Worm (Caenorhabditis elegans) whole organism, midembryonic: ENCODE data around the gene Y67D8C.9.

Source experiments
- T22C8.4 ChIP-seq: fragments of 200-800 bp; sonication (Bioruptor generic); IDR thresholded peaks from 2 replicates; pipeline ENCODE4 v1.3.6; 2022; ENCODE audit warnings: missing genetic modification characterization, missing compliant biosample characterization
- cog-1 ChIP-seq: sonication (generic microtip); optimal IDR thresholded peaks from 2 replicates; lab custom pipeline; 2016; ENCODE audit warnings: missing genetic modification characterization, missing compliant biosample characterization
- flt-1 ChIP-seq: fragments of 200-800 bp; sonication (Bioruptor generic); IDR thresholded peaks from 2 replicates; pipeline ENCODE4 v1.3.6; 2022; ENCODE audit warnings: missing genetic modification characterization, missing compliant biosample characterization
- klf-2 ChIP-seq: fragments of 200-800 bp; sonication (Bioruptor generic); conservative IDR thresholded peaks from 2 replicates; pipeline ENCODE4 v1.3.6; 2022; ENCODE audit warnings: missing genetic modification reagents, missing genetic modification characterization, missing compliant biosample characterization
- med-1 ChIP-seq: sonication (generic microtip); optimal IDR thresholded peaks from 2 replicates; lab custom pipeline; 2017; ENCODE audit warnings: missing genetic modification characterization, mild to moderate bottlenecking, missing compliant biosample characterization, antibody characterized with exemption, missing genetic modification reagents; ENCODE audit not compliant: insufficient read depth
- ref-1 ChIP-seq: fragments of 200-800 bp; sonication (Bioruptor generic); conservative IDR thresholded peaks from 2 replicates; pipeline ENCODE4 v1.3.6; 2022; ENCODE audit warnings: missing genetic modification reagents, missing genetic modification characterization, missing compliant biosample characterization
- tab-1 ChIP-seq: fragments of 200-800 bp; sonication (Bioruptor generic); IDR thresholded peaks from 2 replicates; pipeline ENCODE4 v1.3.6; 2022; ENCODE audit warnings: missing genetic modification characterization, missing compliant biosample characterization
- ztf-23 ChIP-seq: fragments of 200-800 bp; sonication (Bioruptor generic); IDR thresholded peaks from 2 replicates; pipeline ENCODE4 v1.3.6; 2022; ENCODE audit warnings: missing genetic modification reagents, missing genetic modification characterization, missing compliant biosample characterization
- ztf-29 ChIP-seq: fragments of 200-800 bp; sonication (Bioruptor generic); IDR thresholded peaks from 2 replicates; pipeline ENCODE4 v1.3.6; 2022; ENCODE audit warnings: missing genetic modification reagents, missing genetic modification characterization, missing compliant biosample characterization

ce11 chrIV:3091112-3091511 is 4.4 kb upstream of the Y67D8C.9 start:
- TF ChIP-seq med-1 (GFP tag; lab: Kevin White, UChicago) (no peak), T22C8.4 (no peak), cog-1 (tag; lab: Kevin White, UChicago) (no peak), ztf-23 (no peak), flt-1 (no peak), ztf-29 (GFP tag; lab: Robert Waterston, UW) (no peak), ref-1 (GFP tag; lab: Robert Waterston, UW) (no peak), klf-2 (GFP tag; lab: Robert Waterston, UW) (no peak), tab-1 (GFP tag; lab: Robert Waterston, UW) (no peak)
